Fruit fly (Drosophila melanogaster) whole organism, embryonic: ENCODE data around the gene Dph5.
A peak's percentile ranks its signal among the peaks of the same experiment; 100 is the strongest.

Experiments used
- BEAF-32 ChIP-seq: fragments of 200-800 bp; sonication (Bioruptor generic); optimal IDR thresholded peaks from 3 replicates; lab custom pipeline; 2017; ENCODE audit warnings: missing biosample characterization, missing genetic modification characterization, mild to moderate bottlenecking, moderate library complexity, missing genetic modification reagents
- CG10274 ChIP-seq: fragments of 200-800 bp; sonication (Bioruptor generic); optimal IDR thresholded peaks from 3 replicates; lab custom pipeline; 2017; ENCODE audit warnings: missing biosample characterization, mild to moderate bottlenecking, missing genetic modification characterization
- CG11695 ChIP-seq: fragments of 200-800 bp; sonication (Bioruptor generic); IDR thresholded peaks from 3 replicates; pipeline ENCODE4 v1.3.6; 2022; ENCODE audit warnings: missing biosample characterization, missing genetic modification characterization
- CG13296 ChIP-seq: fragments of 200-800 bp; sonication (Bioruptor generic); optimal IDR thresholded peaks from 3 replicates; lab custom pipeline; 2018; ENCODE audit warnings: missing biosample characterization, mild to moderate bottlenecking, missing genetic modification characterization
- CG13894 ChIP-seq: fragments of 200-800 bp; sonication (Bioruptor generic); optimal IDR thresholded peaks from 3 replicates; lab custom pipeline; 2018; ENCODE audit warnings: missing biosample characterization, mild to moderate bottlenecking, missing genetic modification characterization, moderate library complexity
- CG17612 ChIP-seq: fragments of 200-800 bp; sonication (Bioruptor generic); IDR thresholded peaks from 2 replicates; pipeline ENCODE4 v1.3.6; 2022; ENCODE audit warnings: missing biosample characterization, missing genetic modification characterization
- CG2875 ChIP-seq: fragments of 200-800 bp; sonication (Bioruptor generic); optimal IDR thresholded peaks from 2 replicates; lab custom pipeline; 2017; ENCODE audit warnings: missing biosample characterization, mild to moderate bottlenecking, missing genetic modification characterization, missing genetic modification reagents
- CG2889 ChIP-seq: fragments of 200-800 bp; sonication (Bioruptor generic); IDR thresholded peaks from 3 replicates; pipeline ENCODE4 v1.3.6; 2022; ENCODE audit warnings: missing biosample characterization, missing genetic modification characterization
- CG30403 ChIP-seq: fragments of 200-800 bp; sonication (Bioruptor generic); optimal IDR thresholded peaks from 3 replicates; lab custom pipeline; 2016; ENCODE audit warnings: missing biosample characterization, missing genetic modification characterization
- CG33213 ChIP-seq: fragments of 200-800 bp; sonication (Bioruptor generic); optimal IDR thresholded peaks from 3 replicates; lab custom pipeline; 2016; ENCODE audit warnings: missing biosample characterization, missing genetic modification characterization
- CG3847 ChIP-seq: fragments of 200-800 bp; sonication (Bioruptor generic); IDR thresholded peaks from 2 replicates; pipeline ENCODE4 v1.3.6; 2022; ENCODE audit warnings: missing biosample characterization, missing genetic modification characterization
- CG42726 ChIP-seq: fragments of 200-800 bp; sonication (Bioruptor generic); IDR thresholded peaks from 2 replicates; pipeline ENCODE4 v1.3.6; 2022; ENCODE audit warnings: missing biosample characterization, missing genetic modification characterization; ENCODE audit not compliant: partially characterized antibody
- CG6654 ChIP-seq: fragments of 200-800 bp; sonication (Bioruptor generic); optimal IDR thresholded peaks from 2 replicates; lab custom pipeline; 2017; ENCODE audit warnings: missing biosample characterization, mild to moderate bottlenecking, missing genetic modification characterization
- CG7271 ChIP-seq: fragments of 200-800 bp; sonication (Bioruptor generic); optimal IDR thresholded peaks from 2 replicates; lab custom pipeline; 2018; ENCODE audit warnings: missing biosample characterization, mild to moderate bottlenecking, missing genetic modification characterization, moderate library complexity
- CG7357 ChIP-seq: fragments of 200-800 bp; sonication (Bioruptor generic); IDR thresholded peaks from 3 replicates; pipeline ENCODE4 v1.3.6; 2022; ENCODE audit warnings: missing biosample characterization, missing genetic modification characterization
- Deaf1 ChIP-seq: fragments of 200-800 bp; optimal IDR thresholded peaks from 3 replicates; lab custom pipeline; 2019; ENCODE audit warnings: missing biosample characterization, mild to moderate bottlenecking, missing genetic modification characterization, moderate library complexity
- Gsc ChIP-seq: fragments of 200-800 bp; sonication (Bioruptor generic); IDR thresholded peaks from 2 replicates; pipeline ENCODE4 v1.3.6; 2022; ENCODE audit warnings: missing biosample characterization, missing genetic modification characterization
- Gug ChIP-seq: fragments of 200-800 bp; sonication (Bioruptor generic); IDR thresholded peaks from 4 replicates; pipeline ENCODE4 v1.3.6; 2022; ENCODE audit warnings: missing biosample characterization, missing genetic modification characterization
- H2.0 ChIP-seq: fragments of 200-800 bp; sonication (Bioruptor generic); IDR thresholded peaks from 2 replicates; pipeline ENCODE4 v1.3.6; 2022; ENCODE audit warnings: missing biosample characterization, missing genetic modification characterization
- HLH54F ChIP-seq: fragments of 200-800 bp; sonication (Bioruptor generic); optimal IDR thresholded peaks from 3 replicates; lab custom pipeline; 2016; ENCODE audit warnings: missing biosample characterization, missing genetic modification characterization
- Hmx ChIP-seq: fragments of 200-800 bp; sonication (Bioruptor generic); optimal IDR thresholded peaks from 2 replicates; lab custom pipeline; 2016; ENCODE audit warnings: missing biosample characterization, missing genetic modification characterization
- NC2α ChIP-seq: fragments of 200-800 bp; sonication (Bioruptor generic); optimal IDR thresholded peaks from 2 replicates; lab custom pipeline; 2016; ENCODE audit warnings: missing biosample characterization, missing genetic modification characterization
- Neu2 ChIP-seq: fragments of 200-800 bp; sonication (Bioruptor generic); optimal IDR thresholded peaks from 3 replicates; lab custom pipeline; 2016; ENCODE audit warnings: missing biosample characterization, missing genetic modification characterization, borderline replicate concordance
- Sox100B ChIP-seq: fragments of 200-800 bp; sonication (Bioruptor generic); optimal IDR thresholded peaks from 3 replicates; lab custom pipeline; 2018; ENCODE audit warnings: missing biosample characterization, mild to moderate bottlenecking, missing genetic modification characterization
- Sox102F ChIP-seq: fragments of 200-800 bp; sonication (Bioruptor generic); optimal IDR thresholded peaks from 2 replicates; lab custom pipeline; 2018; ENCODE audit warnings: missing biosample characterization, mild to moderate bottlenecking, missing genetic modification characterization, moderate library complexity
- Stat92E ChIP-seq, 3 experiments: fragments of >200 bp in 2 of 3; fragments of 200-800 bp in 1 of 3; sonication (Bioruptor generic) in 1 of 3; optimal IDR thresholded peaks; 2 replicates each; lab custom pipeline; 2017 to 2019; ENCODE audit warnings: missing biosample characterization in 3 of 3, missing genetic modification characterization in 3 of 3, mild to moderate bottlenecking in 1 of 3, moderate library complexity in 1 of 3
- YL-1 ChIP-seq: fragments of 200-800 bp; sonication (Bioruptor generic); optimal IDR thresholded peaks from 3 replicates; lab custom pipeline; 2017; ENCODE audit warnings: missing biosample characterization, mild to moderate bottlenecking, missing genetic modification characterization
- ato ChIP-seq: fragments of 200-800 bp; sonication (Bioruptor generic); IDR thresholded peaks from 2 replicates; pipeline ENCODE4 v1.3.6; 2022; ENCODE audit warnings: missing biosample characterization, missing genetic modification characterization; ENCODE audit not compliant: partially characterized antibody
- bigmax ChIP-seq: fragments of 200-800 bp; sonication (Bioruptor generic); optimal IDR thresholded peaks from 2 replicates; lab custom pipeline; 2018; ENCODE audit warnings: missing biosample characterization, mild to moderate bottlenecking, missing genetic modification characterization
- btn ChIP-seq: fragments of 200-800 bp; sonication (Bioruptor generic); optimal IDR thresholded peaks from 2 replicates; lab custom pipeline; 2016; ENCODE audit warnings: missing biosample characterization, missing genetic modification characterization
- chm ChIP-seq: fragments of 200-800 bp; sonication (Bioruptor generic); IDR thresholded peaks from 2 replicates; pipeline ENCODE4 v1.3.6; 2022; ENCODE audit warnings: missing biosample characterization, missing genetic modification characterization
- corto ChIP-seq: fragments of 200-800 bp; sonication (Bioruptor generic); optimal IDR thresholded peaks from 2 replicates; lab custom pipeline; 2016; ENCODE audit warnings: missing biosample characterization, mild to moderate bottlenecking, missing genetic modification characterization, moderate library complexity
- dan ChIP-seq: fragments of 200-800 bp; sonication (Bioruptor generic); IDR thresholded peaks from 2 replicates; pipeline ENCODE4 v1.3.6; 2022; ENCODE audit warnings: missing biosample characterization, missing genetic modification characterization
- dmrt99B ChIP-seq: fragments of 200-800 bp; sonication (Bioruptor generic); optimal IDR thresholded peaks from 2 replicates; lab custom pipeline; 2018; ENCODE audit warnings: missing biosample characterization, mild to moderate bottlenecking, missing genetic modification characterization, moderate library complexity
- emc ChIP-seq: fragments of 200-800 bp; sonication (Bioruptor generic); optimal IDR thresholded peaks from 2 replicates; lab custom pipeline; 2016; ENCODE audit warnings: missing biosample characterization, missing genetic modification characterization
- exex ChIP-seq: fragments of 200-800 bp; sonication (Bioruptor generic); optimal IDR thresholded peaks from 4 replicates; lab custom pipeline; 2018; ENCODE audit warnings: missing biosample characterization, mild to moderate bottlenecking, missing genetic modification characterization, moderate library complexity
- eyg ChIP-seq: fragments of 200-800 bp; sonication (Bioruptor generic); optimal IDR thresholded peaks from 3 replicates; lab custom pipeline; 2016; ENCODE audit warnings: missing biosample characterization, missing genetic modification characterization
- ind ChIP-seq: fragments of 200-800 bp; sonication (Bioruptor generic); optimal IDR thresholded peaks from 3 replicates; lab custom pipeline; 2016; ENCODE audit warnings: missing biosample characterization, missing genetic modification characterization
- inv ChIP-seq: fragments of 200-800 bp; sonication (Bioruptor generic); IDR thresholded peaks from 2 replicates; pipeline ENCODE4 v1.3.6; 2022; ENCODE audit warnings: missing biosample characterization, missing genetic modification characterization; ENCODE audit not compliant: partially characterized antibody
- org-1 ChIP-seq: fragments of 200-800 bp; sonication (Bioruptor generic); optimal IDR thresholded peaks from 2 replicates; lab custom pipeline; 2017; ENCODE audit warnings: missing biosample characterization, missing genetic modification characterization
- otp ChIP-seq: fragments of 200-800 bp; sonication (Bioruptor generic); IDR thresholded peaks from 3 replicates; pipeline ENCODE4, ENCODE4 v1.3.6; 2022; ENCODE audit warnings: missing biosample characterization, missing genetic modification characterization
- pb ChIP-seq: fragments of 200-800 bp; sonication (Bioruptor generic); optimal IDR thresholded peaks from 3 replicates; lab custom pipeline; 2016; ENCODE audit warnings: missing biosample characterization, missing genetic modification characterization
- phol ChIP-seq: fragments of 200-800 bp; sonication (Bioruptor generic); optimal IDR thresholded peaks from 3 replicates; lab custom pipeline; 2018; ENCODE audit warnings: missing biosample characterization, mild to moderate bottlenecking, missing genetic modification characterization, moderate library complexity
- sc ChIP-seq, 3 experiments: fragments of >200 bp in 2 of 3; fragments of 200-800 bp in 1 of 3; sonication (Bioruptor generic) in 1 of 3; optimal IDR thresholded peaks; 2 replicates in 2 of 3; 3 replicates in 1 of 3; lab custom pipeline; 2017; ENCODE audit warnings: mild to moderate bottlenecking in 1 of 3, missing biosample characterization in 1 of 3, missing genetic modification characterization in 1 of 3, missing genetic modification reagents in 1 of 3
- scrt ChIP-seq: fragments of 200-800 bp; sonication (Bioruptor generic); optimal IDR thresholded peaks from 2 replicates; lab custom pipeline; 2018; ENCODE audit warnings: missing biosample characterization, mild to moderate bottlenecking, missing genetic modification characterization, moderate library complexity
- sens ChIP-seq: fragments of 200-800 bp; sonication (Bioruptor generic); peaks from one replicate; lab custom pipeline; 2016; ENCODE audit warnings: missing biosample characterization, missing genetic modification characterization
- ssp ChIP-seq: fragments of 200-800 bp; sonication (Bioruptor generic); IDR thresholded peaks from 2 replicates; pipeline ENCODE4 v1.3.6; 2022; ENCODE audit warnings: missing biosample characterization, missing genetic modification characterization
- unc-4 ChIP-seq: fragments of 200-800 bp; sonication (Bioruptor generic); IDR thresholded peaks from 2 replicates; pipeline ENCODE4 v1.3.6; 2022; ENCODE audit warnings: missing biosample characterization, missing genetic modification characterization; ENCODE audit not compliant: partially characterized antibody
- vvl ChIP-seq: fragments of 200-800 bp; sonication (Bioruptor generic); IDR thresholded peaks from 2 replicates; pipeline ENCODE4 v1.3.6; 2022; ENCODE audit warnings: missing biosample characterization, missing genetic modification characterization

The Dph5 gene

dm6 chr3R:22587419-22587963, 4.5 kb upstream of the Dph5 start, which contains the start of gene Efa6 (continued):
- TF ChIP-seq corto = no peak
- TF ChIP-seq eyg (GFP tag; lab: Kevin White, UChicago) = no peak
- TF ChIP-seq sc (optimal IDR thresholded peaks at IDR 0.05; lab: Kevin White, UChicago) = no peak
- no peak for TF ChIP-seq sc (GFP tag; optimal IDR thresholded peaks at IDR 0.05; lab: Kevin White, UChicago)
- no peak for TF ChIP-seq Gug (GFP tag; lab: Robert Waterston, UW)
- 0 out of 2 replicates have a peak, but pooled peaks have one; percentile 9 for TF ChIP-seq ssp (GFP tag; lab: Robert Waterston, UW)
- no peak for TF ChIP-seq chm
- no peak for TF ChIP-seq Gsc (GFP tag; lab: Robert Waterston, UW)
- peak in 1 of 3 experiments; percentile 62 for TF ChIP-seq Stat92E (GFP tag; optimal IDR thresholded peaks at IDR 0.05; lab: Kevin White, UChicago)
- no peak for TF ChIP-seq Neu2
- no peak for TF ChIP-seq CG11695 (GFP tag; lab: Robert Waterston, UW)
- TF ChIP-seq sens = peak; percentile 91
- TF ChIP-seq CG42726 (GFP tag; lab: Robert Waterston, UW) = peak; percentile 55; the same call in 1 of the 2 replicates
- no peak for TF ChIP-seq Sox100B (GFP tag; lab: Kevin White, UChicago)
- TF ChIP-seq vvl (GFP tag; lab: Robert Waterston, UW) = no peak; the same call in 1 of the 2 replicates
- TF ChIP-seq CG33213 (GFP tag; lab: Kevin White, UChicago) = no peak
- TF ChIP-seq CG3847 (GFP tag; lab: Robert Waterston, UW) = peak; percentile 79
- TF ChIP-seq CG6654 (GFP tag; lab: Kevin White, UChicago) = no peak
- TF ChIP-seq HLH54F (GFP tag; lab: Kevin White, UChicago) = peak; percentile 44
- no peak for TF ChIP-seq CG10274
- peak; percentile 64 for TF ChIP-seq CG30403 (GFP tag; lab: Kevin White, UChicago)
- peak; percentile 96 for TF ChIP-seq BEAF-32
- no peak for TF ChIP-seq otp (GFP tag; lab: Robert Waterston, UW)
- TF ChIP-seq dan (GFP tag; lab: Robert Waterston, UW) = no peak
- peak; percentile 43 for TF ChIP-seq CG13894 (tag; lab: Kevin White, UChicago)
- TF ChIP-seq Sox102F (GFP tag; lab: Kevin White, UChicago) = no peak
- TF ChIP-seq CG13296 (GFP tag; lab: Kevin White, UChicago) = peak; percentile 5
- no peak for TF ChIP-seq btn (GFP tag; lab: Kevin White, UChicago)
- TF ChIP-seq phol (tag; lab: Kevin White, UChicago) = peak; percentile 66
- peak; percentile 93 for TF ChIP-seq inv
- no peak for TF ChIP-seq CG2875
- no peak for TF ChIP-seq CG7271 (tag; lab: Kevin White, UChicago)
- peak; percentile 48 for TF ChIP-seq ind (GFP tag; lab: Kevin White, UChicago)
- TF ChIP-seq org-1 (GFP tag; lab: Kevin White, UChicago) = no peak
- TF ChIP-seq H2.0 = no peak
- peak; percentile 37 for TF ChIP-seq Deaf1
- no peak for TF ChIP-seq CG7357 (GFP tag; lab: Robert Waterston, UW)
- no peak for TF ChIP-seq CG2889
- TF ChIP-seq scrt = no peak
- TF ChIP-seq exex (tag; lab: Kevin White, UChicago) = peak; percentile 48
- TF ChIP-seq dmrt99B (tag; lab: Kevin White, UChicago) = no peak
- TF ChIP-seq YL-1 (GFP tag; lab: Kevin White, UChicago) = peak; percentile 44
- TF ChIP-seq CG17612 = no peak
- no peak for TF ChIP-seq emc
- TF ChIP-seq NC2α (GFP tag; lab: Kevin White, UChicago) = no peak
- no peak for TF ChIP-seq bigmax (GFP tag; lab: Kevin White, UChicago)
- peak; percentile 4 for TF ChIP-seq pb (GFP tag; lab: Kevin White, UChicago)
- TF ChIP-seq unc-4 = peak; percentile 97
- peak; percentile 66; the same call in 1 of the 2 replicates for TF ChIP-seq ato (GFP tag; lab: Robert Waterston, UW)
- no peak for TF ChIP-seq Hmx
